Fruit fly (Drosophila melanogaster) whole organism, pupa: Measurements from ENCODE around the gene Cyp12c1.

Source experiments
- CG15710 ChIP-seq: fragments of 200-800 bp; sonication (Bioruptor generic); optimal IDR thresholded peaks from 2 replicates; lab custom pipeline; 2018; ENCODE audit warnings: missing biosample characterization, mild to moderate bottlenecking, missing genetic modification characterization, moderate library complexity
- CG34367 ChIP-seq: fragments of 200-800 bp; sonication (Bioruptor generic); optimal IDR thresholded peaks from 2 replicates; lab custom pipeline; 2018; ENCODE audit warnings: missing biosample characterization, mild to moderate bottlenecking, missing genetic modification characterization

DNA sequence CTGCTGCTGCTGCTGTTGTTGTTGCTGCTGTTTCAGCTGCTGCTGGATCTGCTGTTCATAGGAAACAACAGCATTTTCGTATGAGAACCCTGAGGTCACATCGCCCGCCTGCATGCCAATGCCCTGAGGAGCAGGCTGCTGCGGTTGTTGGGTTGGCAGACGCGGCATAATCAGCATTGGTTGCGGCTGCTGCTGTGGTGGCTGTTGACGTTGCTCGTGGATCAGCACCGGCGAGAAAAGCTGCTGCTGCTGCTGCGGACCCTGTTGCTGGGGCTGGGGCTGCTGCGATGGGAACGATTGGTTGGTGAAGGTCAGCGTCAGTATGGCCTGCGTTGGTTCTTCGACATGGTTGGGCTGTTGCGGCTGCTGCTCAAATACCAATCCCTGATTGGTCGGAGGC lies 16.2 kb downstream of the Cyp12c1 start:
- TF ChIP-seq CG34367 (tag; lab: Kevin White, UChicago) (no peak), CG15710 (tag; lab: Kevin White, UChicago) (no peak)
